Fruit fly (Drosophila melanogaster): Measurements from ENCODE around the gene Cip4.

Cip4 gene

DNA sequence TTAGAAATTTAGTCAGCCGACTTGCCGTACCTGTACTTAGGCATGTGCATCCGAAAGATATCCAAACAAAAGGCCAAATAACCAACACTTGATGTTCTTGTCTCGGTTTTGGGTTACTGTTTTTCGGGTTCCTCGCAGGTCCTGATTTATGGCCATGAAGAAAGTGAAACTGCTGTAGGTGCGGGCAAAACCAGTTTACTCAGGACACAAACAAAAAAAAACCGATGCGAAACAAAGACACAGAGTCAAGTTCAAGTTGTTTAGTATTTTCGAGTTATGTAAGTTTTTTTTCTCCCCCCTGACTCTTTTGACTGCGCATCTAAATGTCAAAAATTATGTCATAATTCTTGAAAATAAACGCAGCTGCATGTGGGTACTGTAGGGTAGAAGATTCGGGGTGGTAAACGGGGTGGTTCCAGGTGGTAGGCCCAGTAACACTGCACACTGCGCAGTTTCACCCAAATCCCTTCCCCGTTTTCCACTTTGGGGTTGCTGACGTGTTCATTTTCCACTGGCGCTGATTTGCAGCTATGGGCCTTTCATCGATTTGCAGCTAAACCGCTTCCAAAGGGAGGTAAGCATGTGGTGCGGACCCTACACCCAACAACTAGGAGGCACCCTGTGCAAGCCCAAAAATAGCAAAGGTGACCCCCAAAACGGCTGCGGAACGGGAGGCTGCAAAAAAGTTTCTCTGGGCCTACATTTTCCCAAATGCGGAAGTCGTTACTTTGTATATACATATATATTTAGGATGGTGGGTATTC lies 45.4 kb upstream of the Cip4 start:
- TF ChIP-seq CG9948 (tag; optimal IDR thresholded peaks at IDR 0.05) (no peak), Ets98B (GFP tag; IDR thresholded peaks at IDR 0.05) (no peak), rn (GFP tag; IDR thresholded peaks at IDR 0.05) (no peak), CG8159 (tag; optimal IDR thresholded peaks at IDR 0.05) (no peak), CG15710 (tag; optimal IDR thresholded peaks at IDR 0.05) (no peak), CG10348 (GFP tag; IDR thresholded peaks at IDR 0.05) (no peak), CG8301 (tag; optimal IDR thresholded peaks at IDR 0.05) (no peak), Pif1A (GFP tag; optimal IDR thresholded peaks at IDR 0.05) (no peak), CG32121 (GFP tag; IDR thresholded peaks at IDR 0.05) (no peak), CG4496 (GFP tag; IDR thresholded peaks at IDR 0.05) (no peak), gl (tag; optimal IDR thresholded peaks at IDR 0.05) (no peak)

DNA sequence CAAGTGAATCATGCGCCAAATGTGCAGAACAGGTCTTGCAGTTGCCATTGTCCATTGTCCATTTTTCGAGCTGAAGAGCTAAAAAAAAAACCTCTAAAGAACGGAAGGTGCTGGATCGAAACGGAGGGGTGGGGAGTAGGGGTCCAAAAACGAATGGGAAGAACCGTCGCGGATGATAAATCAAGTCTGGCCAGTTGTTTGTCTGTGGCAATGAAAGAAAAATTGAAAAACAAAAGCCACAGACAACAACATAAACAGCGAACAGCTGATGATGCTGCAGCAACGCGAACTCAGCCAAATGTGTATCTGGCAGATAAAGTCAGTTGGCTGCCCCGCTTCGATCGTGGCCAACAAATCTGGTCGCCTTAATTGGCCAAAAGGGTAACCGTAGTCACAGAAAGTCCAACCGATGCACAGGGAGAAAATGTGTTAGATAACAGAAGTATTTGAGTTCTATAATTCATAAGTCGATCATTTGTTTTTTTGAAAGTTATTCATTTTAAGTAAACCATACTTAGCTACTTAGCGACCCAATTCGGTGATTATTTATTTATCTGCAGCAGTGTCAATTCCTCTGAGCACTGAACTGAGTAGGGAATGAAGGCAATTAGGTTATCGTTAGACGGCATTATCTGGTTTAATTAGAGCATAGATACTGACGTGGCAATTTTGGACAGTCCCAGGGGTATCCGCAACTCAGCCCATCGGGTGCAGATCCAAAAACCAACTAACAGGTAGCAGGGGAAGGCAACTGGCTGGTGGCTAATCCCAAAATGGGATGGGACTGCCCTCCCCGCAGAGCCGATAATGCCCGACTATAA lies 44.6 kb upstream of the Cip4 start:
- TF ChIP-seq CG9948 (tag; optimal IDR thresholded peaks at IDR 0.05) (no peak), Pif1A (GFP tag; optimal IDR thresholded peaks at IDR 0.05) (no peak), CG8159 (tag; optimal IDR thresholded peaks at IDR 0.05) (peak; percentile 25), EcR (GFP tag; optimal IDR thresholded peaks at IDR 0.05) (peak; percentile 61), Snoo (tag; optimal IDR thresholded peaks at IDR 0.05) (peak; percentile 44), CG4496 (GFP tag; IDR thresholded peaks at IDR 0.05) (peak; percentile 26; the same call in 1 of the 3 replicates), CG13204 (GFP tag; optimal IDR thresholded peaks at IDR 0.05) (peak; percentile 7), rn (GFP tag; IDR thresholded peaks at IDR 0.05) (no peak)

- TF ChIP-seq CG32121 (GFP tag; IDR thresholded peaks at IDR 0.05) (peak; percentile 37), Snoo (tag; optimal IDR thresholded peaks at IDR 0.05) (no peak), EcR (GFP tag; optimal IDR thresholded peaks at IDR 0.05) (no peak), CG10348 (GFP tag; IDR thresholded peaks at IDR 0.05) (no peak), CG8159 (tag; optimal IDR thresholded peaks at IDR 0.05) (peak; percentile 45), CG14655 (GFP tag; optimal IDR thresholded peaks at IDR 0.05) (peak; percentile 75), CG8301 (tag; optimal IDR thresholded peaks at IDR 0.05) (peak; percentile 60), rn (GFP tag; IDR thresholded peaks at IDR 0.05) (no peak), Ets98B (GFP tag; IDR thresholded peaks at IDR 0.05) (peak; percentile 71), CG34367 (tag; optimal IDR thresholded peaks at IDR 0.05) (peak; percentile 29), CG4496 (GFP tag; IDR thresholded peaks at IDR 0.05) (peak; percentile 74; the same call in 2 of the 3 replicates), CG15710 (tag; optimal IDR thresholded peaks at IDR 0.05) (peak; percentile 39), fd96Ca (GFP tag; IDR thresholded peaks at IDR 0.05) (0 out of 3 replicates have a peak, but pooled peaks have one; percentile 46), Pif1A (GFP tag; optimal IDR thresholded peaks at IDR 0.05) (peak; percentile 54), CG12605 (GFP tag; IDR thresholded peaks at IDR 0.05) (peak; percentile 60), CG9948 (tag; optimal IDR thresholded peaks at IDR 0.05) (peak; percentile 21), CG13204 (GFP tag; optimal IDR thresholded peaks at IDR 0.05) (no peak), Pif1B (GFP tag; optimal IDR thresholded peaks at IDR 0.05) (peak; percentile 30), CG17806 (tag; optimal IDR thresholded peaks at IDR 0.05) (peak; percentile 21), D1 (tag; optimal IDR thresholded peaks at IDR 0.05) (no peak), gl (tag; optimal IDR thresholded peaks at IDR 0.05) (no peak)
Measured at dm6 chr3L:4407743-4408142, 43.8 kb upstream of the Cip4 start.

DNA sequence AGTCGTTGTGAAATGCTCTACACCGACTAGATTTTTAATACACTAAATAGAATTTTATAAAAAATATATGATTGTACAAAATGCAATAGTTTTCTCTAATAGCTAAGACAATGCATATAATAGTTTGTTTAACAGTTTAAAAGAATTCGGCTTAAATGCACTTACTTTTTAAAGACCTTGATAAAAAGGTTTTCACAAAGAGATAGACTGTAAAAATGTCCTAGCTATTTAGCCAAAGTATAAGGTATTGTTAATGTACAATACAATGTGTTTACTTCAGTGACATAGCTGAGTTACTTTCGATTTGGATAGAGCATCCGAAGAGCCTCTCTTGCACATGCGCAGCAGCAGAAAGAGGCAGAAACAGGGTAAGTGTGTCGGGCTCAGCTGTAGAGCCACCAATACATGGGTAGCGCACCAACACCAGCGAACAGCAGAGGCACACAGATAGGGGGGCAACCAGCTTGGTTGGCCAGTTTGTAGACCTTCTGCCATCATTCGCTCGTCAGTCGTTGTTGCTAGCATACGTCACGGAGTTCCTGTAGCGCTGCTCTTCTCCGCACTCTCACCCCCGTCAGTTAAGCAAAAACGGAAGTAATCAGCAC lies 42.9 kb upstream of the Cip4 start, which contains the start of gene TP53INP:
Gene TP53INP (plus strand): TSS at position 291 of the 605 bp plus-strand sequence.
- peak; percentile 82 for TF ChIP-seq CG17806 (tag; optimal IDR thresholded peaks at IDR 0.05)
- peak; percentile 41; the same call in 1 of the 2 replicates for TF ChIP-seq CG10348 (GFP tag; IDR thresholded peaks at IDR 0.05)
- TF ChIP-seq CG4496 (GFP tag; IDR thresholded peaks at IDR 0.05): peak; percentile 57; the same call in 2 of the 3 replicates
- peak; percentile 56 for TF ChIP-seq CG32121 (GFP tag; IDR thresholded peaks at IDR 0.05)
- peak; percentile 65 for TF ChIP-seq D1 (tag; optimal IDR thresholded peaks at IDR 0.05)
- TF ChIP-seq CG13204 (GFP tag; optimal IDR thresholded peaks at IDR 0.05): peak; percentile 51
- TF ChIP-seq Snoo (tag; optimal IDR thresholded peaks at IDR 0.05): peak; percentile 85
- TF ChIP-seq CG34367 (tag; optimal IDR thresholded peaks at IDR 0.05): peak; percentile 84
- TF ChIP-seq Ets98B (GFP tag; IDR thresholded peaks at IDR 0.05): no peak; the same call in 1 of the 2 replicates
- peak; percentile 94 for TF ChIP-seq CG8159 (tag; optimal IDR thresholded peaks at IDR 0.05)
- peak; percentile 85 for TF ChIP-seq CG9948 (tag; optimal IDR thresholded peaks at IDR 0.05)
- TF ChIP-seq CG14655 (GFP tag; optimal IDR thresholded peaks at IDR 0.05): peak; percentile 93
- no peak for TF ChIP-seq rn (GFP tag; IDR thresholded peaks at IDR 0.05)
- peak; percentile 83 for TF ChIP-seq Pif1B (GFP tag; optimal IDR thresholded peaks at IDR 0.05)
- peak; percentile 47; the same call in 2 of the 3 replicates for TF ChIP-seq fd96Ca (GFP tag; IDR thresholded peaks at IDR 0.05)
- no peak for TF ChIP-seq CG12605 (GFP tag; IDR thresholded peaks at IDR 0.05)
- TF ChIP-seq gl (tag; optimal IDR thresholded peaks at IDR 0.05): peak; percentile 60
- peak; percentile 53 for TF ChIP-seq EcR (GFP tag; optimal IDR thresholded peaks at IDR 0.05)
- peak; percentile 83 for TF ChIP-seq Pif1A (GFP tag; optimal IDR thresholded peaks at IDR 0.05)
- peak; percentile 91 for TF ChIP-seq CG15710 (tag; optimal IDR thresholded peaks at IDR 0.05)
- TF ChIP-seq CG8301 (tag; optimal IDR thresholded peaks at IDR 0.05): peak; percentile 89

DNA sequence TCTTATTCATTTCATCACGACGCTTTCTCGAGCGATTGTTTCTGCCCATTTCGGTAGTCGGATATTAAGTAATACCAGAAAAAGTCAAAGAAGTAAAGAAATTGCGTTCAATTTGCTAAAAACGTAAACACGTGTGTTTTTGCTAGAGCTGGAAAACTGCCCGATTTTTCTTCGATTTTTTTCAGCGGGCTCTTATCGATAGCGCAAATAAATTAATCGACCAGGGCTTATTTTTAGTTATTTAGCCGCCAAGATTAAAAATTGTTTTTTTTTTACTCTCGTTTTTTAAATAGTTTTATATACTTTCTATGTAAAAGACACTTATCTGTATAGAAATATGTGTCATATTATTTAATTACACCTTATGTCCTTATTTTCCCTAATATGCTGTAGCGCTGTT lies 42.0 kb upstream of the Cip4 start, which contains the start of gene CG15019:
Gene CG15019 (minus strand): TSS at position 138 of the 400 bp plus-strand sequence.
- TF ChIP-seq CG4496 (GFP tag; IDR thresholded peaks at IDR 0.05) (no peak), CG14655 (GFP tag; optimal IDR thresholded peaks at IDR 0.05) (no peak), CG15710 (tag; optimal IDR thresholded peaks at IDR 0.05) (no peak), Pif1B (GFP tag; optimal IDR thresholded peaks at IDR 0.05) (no peak), CG13204 (GFP tag; optimal IDR thresholded peaks at IDR 0.05) (no peak), CG17806 (tag; optimal IDR thresholded peaks at IDR 0.05) (no peak), Snoo (tag; optimal IDR thresholded peaks at IDR 0.05) (no peak), rn (GFP tag; IDR thresholded peaks at IDR 0.05) (no peak), CG8159 (tag; optimal IDR thresholded peaks at IDR 0.05) (no peak), fd96Ca (GFP tag; IDR thresholded peaks at IDR 0.05) (no peak), CG12605 (GFP tag; IDR thresholded peaks at IDR 0.05) (no peak)

All from whole organism, pupa.